Fruit fly (Drosophila melanogaster) whole organism: ENCODE data around the gene CG7246.

Experiments used
- CG8478 ChIP-seq: fragments of >200 bp; optimal IDR thresholded peaks from 2 replicates; lab custom pipeline; 2018; ENCODE audit warnings: inconsistent platforms
- Dll ChIP-seq: fragments of >200 bp; optimal IDR thresholded peaks from 2 replicates; lab custom pipeline; 2017
- EcR ChIP-seq, 2 experiments: fragments of >200 bp; optimal IDR thresholded peaks; 2 replicates each; lab custom pipeline; 2017; ENCODE audit warnings: missing biosample characterization in 2 of 2, missing genetic modification characterization in 2 of 2, missing genetic modification reagents in 2 of 2
- pan ChIP-seq: fragments of >200 bp; optimal IDR thresholded peaks from 2 replicates; lab custom pipeline; 2017
- psq ChIP-seq: fragments of >200 bp; optimal IDR thresholded peaks from 2 replicates; lab custom pipeline; 2017
- usp ChIP-seq: fragments of >200 bp; optimal IDR thresholded peaks from 2 replicates; lab custom pipeline; 2017; ENCODE audit warnings: missing biosample characterization, missing genetic modification characterization, mixed read lengths

dm6 chrX:9128012-9128280 lies 47.1 kb upstream of the CG7246 start:
- TF ChIP-seq CG8478: no peak
- no peak for TF ChIP-seq usp (GFP tag; lab: Kevin White, UChicago)
- no peak for TF ChIP-seq pan
- TF ChIP-seq psq: no peak
- TF ChIP-seq Dll (lab: Kevin White, UChicago): no peak
- TF ChIP-seq EcR (GFP tag; optimal IDR thresholded peaks at IDR 0.05; lab: Kevin White, UChicago): no peak
